Fruit fly (Drosophila melanogaster): Measurements from ENCODE around the gene CG9702.

The CG9702 gene

dm6 chr3R:30601440-30602256 lies 22.4 kb downstream of the CG9702 start, which contains the start of the genes CG2246 and CG31021:
CG2246 (minus strand) TSS chr3R:30601489.
CG31021 (plus strand) TSS chr3R:30602206.
- no peak for TF ChIP-seq CG32264 (GFP tag; optimal IDR thresholded peaks at IDR 0.05)
- TF ChIP-seq usp (GFP tag; optimal IDR thresholded peaks at IDR 0.05) = no peak
- peak; percentile 22 for TF ChIP-seq CG9705 (GFP tag; optimal IDR thresholded peaks at IDR 0.05)
- TF ChIP-seq lola (GFP tag; optimal IDR thresholded peaks at IDR 0.05) = no peak
- TF ChIP-seq sage (GFP tag; optimal IDR thresholded peaks at IDR 0.05) = no peak
- TF ChIP-seq sv (GFP tag; optimal IDR thresholded peaks at IDR 0.05) = peak; percentile 74
- peak; percentile 31 for TF ChIP-seq br (GFP tag; optimal IDR thresholded peaks at IDR 0.05)
- no peak for TF ChIP-seq Abd-B (GFP tag; optimal IDR thresholded peaks at IDR 0.05)
- TF ChIP-seq CrebA (GFP tag; optimal IDR thresholded peaks at IDR 0.05; ENCODE audit: borderline replicate concordance) = no peak
- TF ChIP-seq jim (GFP tag; optimal IDR thresholded peaks at IDR 0.05) = no peak
- TF ChIP-seq dsf (GFP tag; optimal IDR thresholded peaks at IDR 0.05; ENCODE audit: borderline replicate concordance) = peak; percentile 17
- TF ChIP-seq pan (optimal IDR thresholded peaks at IDR 0.05) = no peak
- TF ChIP-seq Hr83 (GFP tag; optimal IDR thresholded peaks at IDR 0.05; ENCODE audit: poor library complexity, severe bottlenecking) = no peak
- peak; percentile 1 for TF ChIP-seq OdsH (GFP tag; optimal IDR thresholded peaks at IDR 0.05)
- TF ChIP-seq Hr78 (GFP tag; optimal IDR thresholded peaks at IDR 0.05) = no peak
- peak; percentile 29 for TF ChIP-seq ey (GFP tag; optimal IDR thresholded peaks at IDR 0.05)
- no peak for TF ChIP-seq N (GFP tag; optimal IDR thresholded peaks at IDR 0.05)
- peak; percentile 1 for TF ChIP-seq tai (GFP tag; optimal IDR thresholded peaks at IDR 0.05)
- TF ChIP-seq dl (GFP tag; optimal IDR thresholded peaks at IDR 0.05; ENCODE audit: insufficient read depth in 1 of 2, partially characterized antibody in 2 of 2) = no peak
- no peak for TF ChIP-seq Dfd (GFP tag; optimal IDR thresholded peaks at IDR 0.05)
- peak; percentile 19 for TF ChIP-seq GATAd (GFP tag; optimal IDR thresholded peaks at IDR 0.05)
- no peak for TF ChIP-seq Mio (GFP tag; optimal IDR thresholded peaks at IDR 0.05)
- TF ChIP-seq rgr (GFP tag; optimal IDR thresholded peaks at IDR 0.05) = peak; percentile 49
- peak; percentile 42 for TF ChIP-seq Jra (GFP tag; optimal IDR thresholded peaks at IDR 0.05)
- no peak for TF ChIP-seq psq (GFP tag; optimal IDR thresholded peaks at IDR 0.05)
- TF ChIP-seq HLH106 (tag; optimal IDR thresholded peaks at IDR 0.05) = peak; percentile 32
- peak; percentile 2 for TF ChIP-seq dmrt93B (GFP tag; optimal IDR thresholded peaks at IDR 0.05)
- peak; percentile 43 for TF ChIP-seq woc (GFP tag; optimal IDR thresholded peaks at IDR 0.05)
- TF ChIP-seq Myc (optimal IDR thresholded peaks at IDR 0.05) = no peak
- TF ChIP-seq Dif (GFP tag; optimal IDR thresholded peaks at IDR 0.05; ENCODE audit: partially characterized antibody) = no peak
- TF ChIP-seq Vsx2 (GFP tag; optimal IDR thresholded peaks at IDR 0.05; ENCODE audit: partially characterized antibody) = no peak
- TF ChIP-seq h (GFP tag; optimal IDR thresholded peaks at IDR 0.05) = peak; percentile 54
- peak; percentile 74 for TF ChIP-seq fru (GFP tag; optimal IDR thresholded peaks at IDR 0.05)
- TF ChIP-seq Rel (GFP tag; optimal IDR thresholded peaks at IDR 0.05) = no peak
- no peak for TF ChIP-seq Rel (tag; optimal IDR thresholded peaks at IDR 0.05)
- TF ChIP-seq brk (GFP tag; optimal IDR thresholded peaks at IDR 0.05) = peak; percentile 10
- peak in 1 of 2 experiments; percentile 62 for TF ChIP-seq foxo (GFP tag; optimal IDR thresholded peaks at IDR 0.05)
- TF ChIP-seq Sp1 (GFP tag; optimal IDR thresholded peaks at IDR 0.05) = no peak
- TF ChIP-seq Hnf4 (GFP tag; optimal IDR thresholded peaks at IDR 0.05) = no peak

DNA sequence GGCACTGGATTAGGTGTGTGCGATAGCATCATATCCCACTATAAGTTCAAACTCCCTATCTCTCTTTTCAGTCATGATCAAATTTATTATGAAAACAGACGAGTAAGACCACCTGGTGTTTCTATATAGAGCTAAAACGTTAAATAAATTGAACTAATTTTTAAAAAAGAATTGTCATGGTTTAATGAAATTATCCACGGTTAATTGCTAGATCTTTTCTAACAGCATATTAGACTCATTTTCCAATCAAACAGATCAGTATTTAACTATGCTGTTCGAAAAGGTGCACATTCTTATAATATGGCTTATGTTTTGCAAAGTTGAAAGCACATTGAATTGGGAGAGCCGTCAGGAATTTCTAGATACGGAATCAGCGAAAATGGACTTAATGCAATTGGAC lies 24.7 kb downstream of the CG9702 start, which contains the start of gene PH4alphaNE3:
PH4alphaNE3 (plus strand) TSS at position 301 of the 400 bp plus-strand sequence.
- TF ChIP-seq Hnf4 (GFP tag; optimal IDR thresholded peaks at IDR 0.05) (no peak), CG32264 (GFP tag; optimal IDR thresholded peaks at IDR 0.05) (no peak)
